Fruit fly (Drosophila melanogaster) S2 (cell line): ENCODE measurements around the gene Galphaf.

ENCODE experiments used
- CG8478 ChIP-seq: fragments of >200 bp; optimal IDR thresholded peaks from 2 replicates; lab custom pipeline; 2018
- CTCF ChIP-seq, 2 experiments: fragments of >200 bp; optimal IDR thresholded peaks; 2 replicates each; lab custom pipeline; 2018

dm6 chr3L:16708738-16709350 lies 41.1 kb upstream of the Galphaf start:
- no peak for TF ChIP-seq CTCF (optimal IDR thresholded peaks at IDR 0.05; lab: Kevin White, UChicago)
- no peak for TF ChIP-seq CG8478 (lab: Kevin White, UChicago)
